Fruit fly (Drosophila melanogaster) whole organism, prepupa: ENCODE measurements around the gene CG14050.
A peak's percentile ranks its signal among the peaks of the same experiment; 100 is the strongest.

Experiments used
- CG10631 ChIP-seq: fragments of 200-800 bp; sonication (Bioruptor generic); optimal IDR thresholded peaks from 2 replicates; lab custom pipeline; 2016; ENCODE audit warnings: missing biosample characterization, missing genetic modification characterization
- CG10669 ChIP-seq: fragments of 200-800 bp; sonication (Bioruptor generic); optimal IDR thresholded peaks from 3 replicates; lab custom pipeline; 2018; ENCODE audit warnings: missing biosample characterization, mild to moderate bottlenecking, missing genetic modification characterization, moderate library complexity
- CG11294 ChIP-seq: fragments of 200-800 bp; sonication (Bioruptor generic); IDR thresholded peaks from 2 replicates; pipeline ENCODE4 v1.3.6; 2022; ENCODE audit warnings: missing biosample characterization, missing genetic modification characterization
- CG11762 ChIP-seq: fragments of 200-800 bp; sonication (Bioruptor generic); optimal IDR thresholded peaks from 3 replicates; lab custom pipeline; 2016; ENCODE audit warnings: missing biosample characterization, missing genetic modification characterization; ENCODE audit not compliant: insufficient read depth
- CG11902 ChIP-seq: fragments of 200-800 bp; sonication (Bioruptor generic); optimal IDR thresholded peaks from 3 replicates; lab custom pipeline; 2016; ENCODE audit warnings: missing biosample characterization, missing genetic modification characterization
- CG15336 ChIP-seq: fragments of 200-800 bp; sonication (Bioruptor generic); IDR thresholded peaks from 2 replicates; pipeline ENCODE4 v1.3.6; 2022; ENCODE audit warnings: missing biosample characterization, missing genetic modification characterization
- CG1621 ChIP-seq: fragments of 200-800 bp; sonication (Bioruptor generic); optimal IDR thresholded peaks from 3 replicates; lab custom pipeline; 2018; ENCODE audit warnings: missing biosample characterization, mild to moderate bottlenecking, missing genetic modification characterization
- CG3032 ChIP-seq: fragments of 200-800 bp; optimal IDR thresholded peaks from 2 replicates; lab custom pipeline; 2019; ENCODE audit warnings: missing biosample characterization, mild to moderate bottlenecking, missing genetic modification characterization, moderate library complexity
- CG31627 ChIP-seq: fragments of 200-800 bp; sonication (Bioruptor generic); optimal IDR thresholded peaks from 3 replicates; lab custom pipeline; 2016; ENCODE audit warnings: missing biosample characterization, missing genetic modification characterization
- CG32006 ChIP-seq: fragments of 200-800 bp; sonication (Bioruptor generic); optimal IDR thresholded peaks from 3 replicates; lab custom pipeline; 2017; ENCODE audit warnings: missing biosample characterization, mild to moderate bottlenecking, missing genetic modification characterization
- CG4318 ChIP-seq: fragments of 200-800 bp; sonication (Bioruptor generic); optimal IDR thresholded peaks from 3 replicates; lab custom pipeline; 2017; ENCODE audit warnings: missing biosample characterization, mild to moderate bottlenecking, missing genetic modification characterization
- CG6163 ChIP-seq: fragments of 200-800 bp; sonication (Bioruptor generic); IDR thresholded peaks from 3 replicates; pipeline ENCODE4 v1.3.6; 2022; ENCODE audit warnings: missing biosample characterization, missing genetic modification characterization
- CG6808 ChIP-seq: fragments of 200-800 bp; sonication (Bioruptor generic); optimal IDR thresholded peaks from 3 replicates; lab custom pipeline; 2017; ENCODE audit warnings: missing biosample characterization, missing genetic modification characterization, mild to moderate bottlenecking, moderate library complexity, missing genetic modification reagents
- CG6854 ChIP-seq: fragments of 200-800 bp; sonication (Bioruptor generic); optimal IDR thresholded peaks from 2 replicates; lab custom pipeline; 2017; ENCODE audit warnings: missing biosample characterization, mild to moderate bottlenecking, missing genetic modification characterization
- CG7368 ChIP-seq: fragments of 200-800 bp; sonication (Bioruptor generic); optimal IDR thresholded peaks from 3 replicates; lab custom pipeline; 2016; ENCODE audit warnings: missing biosample characterization, missing genetic modification characterization
- CG8319 ChIP-seq: fragments of 200-800 bp; sonication (Bioruptor generic); optimal IDR thresholded peaks from 3 replicates; lab custom pipeline; 2016; ENCODE audit warnings: missing biosample characterization, missing genetic modification characterization
- CG8632 ChIP-seq: fragments of 200-800 bp; sonication (Bioruptor generic); optimal IDR thresholded peaks from 3 replicates; lab custom pipeline; 2016; ENCODE audit warnings: missing biosample characterization, missing genetic modification characterization
- Eip75B ChIP-seq: fragments of 200-800 bp; sonication (Bioruptor generic); optimal IDR thresholded peaks from 3 replicates; lab custom pipeline; 2016; ENCODE audit warnings: missing biosample characterization, missing genetic modification characterization
- Ets21C ChIP-seq: fragments of 200-800 bp; sonication (Bioruptor generic); optimal IDR thresholded peaks from 3 replicates; lab custom pipeline; 2016; ENCODE audit warnings: missing biosample characterization, missing genetic modification characterization
- Ets96B ChIP-seq: fragments of 200-800 bp; optimal IDR thresholded peaks from 2 replicates; lab custom pipeline; 2019; ENCODE audit warnings: missing biosample characterization, mild to moderate bottlenecking, missing genetic modification characterization, moderate library complexity
- Gug ChIP-seq: fragments of 200-800 bp; sonication (Bioruptor generic); IDR thresholded peaks from 2 replicates; pipeline ENCODE4 v1.3.6; 2022; ENCODE audit warnings: missing biosample characterization, missing genetic modification characterization
- Hr39 ChIP-seq: fragments of 200-800 bp; sonication (Bioruptor generic); optimal IDR thresholded peaks from 2 replicates; lab custom pipeline; 2016; ENCODE audit warnings: missing biosample characterization, missing genetic modification characterization
- Hr4 ChIP-seq: fragments of 200-800 bp; sonication (Bioruptor generic); optimal IDR thresholded peaks from 3 replicates; lab custom pipeline; 2016; ENCODE audit warnings: missing biosample characterization, missing genetic modification characterization
- Lpt ChIP-seq: fragments of 200-800 bp; sonication (Bioruptor generic); optimal IDR thresholded peaks from 3 replicates; lab custom pipeline; 2016; ENCODE audit warnings: missing biosample characterization, missing genetic modification characterization
- OdsH ChIP-seq: fragments of 200-800 bp; sonication (Bioruptor generic); optimal IDR thresholded peaks from 3 replicates; lab custom pipeline; 2016; ENCODE audit warnings: missing biosample characterization, missing genetic modification characterization
- Smox ChIP-seq: fragments of 200-800 bp; sonication (Bioruptor generic); optimal IDR thresholded peaks from 3 replicates; lab custom pipeline; 2016; ENCODE audit warnings: missing biosample characterization, missing genetic modification characterization
- Sox102F ChIP-seq: fragments of 200-800 bp; sonication (Bioruptor generic); optimal IDR thresholded peaks from 2 replicates; lab custom pipeline; 2016; ENCODE audit warnings: missing biosample characterization, mild to moderate bottlenecking, missing genetic modification characterization
- Sox14 ChIP-seq: fragments of 200-800 bp; sonication (Bioruptor generic); optimal IDR thresholded peaks from 3 replicates; lab custom pipeline; 2016; ENCODE audit warnings: missing biosample characterization, missing genetic modification characterization
- acj6 ChIP-seq: fragments of 200-800 bp; sonication (Bioruptor generic); optimal IDR thresholded peaks from 3 replicates; lab custom pipeline; 2016; ENCODE audit warnings: missing biosample characterization, missing genetic modification characterization
- cyc ChIP-seq: fragments of 200-800 bp; sonication (Bioruptor generic); optimal IDR thresholded peaks from 3 replicates; lab custom pipeline; 2016; ENCODE audit warnings: missing biosample characterization, missing genetic modification characterization
- dac ChIP-seq: fragments of 200-800 bp; sonication (Bioruptor generic); optimal IDR thresholded peaks from 2 replicates; lab custom pipeline; 2017; ENCODE audit warnings: missing biosample characterization, mild to moderate bottlenecking, missing genetic modification characterization
- dsx ChIP-seq: fragments of 200-800 bp; optimal IDR thresholded peaks from 3 replicates; lab custom pipeline; 2019; ENCODE audit warnings: missing biosample characterization, mild to moderate bottlenecking, missing genetic modification characterization, moderate library complexity; ENCODE audit not compliant: poor library complexity, severe bottlenecking
- esn ChIP-seq: fragments of 200-800 bp; sonication (Bioruptor generic); optimal IDR thresholded peaks from 2 replicates; lab custom pipeline; 2016; ENCODE audit warnings: missing biosample characterization, mild to moderate bottlenecking, missing genetic modification characterization, moderate library complexity
- fd59A ChIP-seq: fragments of 200-800 bp; sonication (Bioruptor generic); optimal IDR thresholded peaks from 2 replicates; lab custom pipeline; 2017; ENCODE audit warnings: missing biosample characterization, mild to moderate bottlenecking, missing genetic modification characterization, missing genetic modification reagents
- fd85E ChIP-seq: fragments of 200-800 bp; sonication (Bioruptor generic); optimal IDR thresholded peaks from 3 replicates; lab custom pipeline; 2016; ENCODE audit warnings: missing biosample characterization, missing genetic modification characterization
- net ChIP-seq: fragments of 200-800 bp; sonication (Bioruptor generic); optimal IDR thresholded peaks from 3 replicates; lab custom pipeline; 2016; ENCODE audit warnings: missing biosample characterization, missing genetic modification characterization
- pdm3 ChIP-seq: fragments of 200-800 bp; sonication (Bioruptor generic); optimal IDR thresholded peaks from 3 replicates; lab custom pipeline; 2016; ENCODE audit warnings: missing biosample characterization, missing genetic modification characterization
- salr ChIP-seq, 2 experiments: fragments of 200-800 bp; sonication (Bioruptor generic); optimal IDR thresholded peaks; 3 replicates each; lab custom pipeline; 2016 to 2018; ENCODE audit warnings: missing biosample characterization in 2 of 2, missing genetic modification characterization in 2 of 2, mild to moderate bottlenecking in 1 of 2
- spab ChIP-seq: fragments of 200-800 bp; sonication (Bioruptor generic); optimal IDR thresholded peaks from 2 replicates; lab custom pipeline; 2017; ENCODE audit warnings: missing biosample characterization, mild to moderate bottlenecking, missing genetic modification characterization, missing genetic modification reagents
- svp ChIP-seq: fragments of 200-800 bp; sonication (Bioruptor generic); peaks from one replicate; lab custom pipeline; 2016; ENCODE audit warnings: missing biosample characterization, missing genetic modification characterization
- topi ChIP-seq: fragments of 200-800 bp; sonication (Bioruptor generic); optimal IDR thresholded peaks from 3 replicates; lab custom pipeline; 2016; ENCODE audit warnings: missing biosample characterization, missing genetic modification characterization
- vri ChIP-seq: fragments of 200-800 bp; sonication (Bioruptor generic); optimal IDR thresholded peaks from 3 replicates; lab custom pipeline; 2016; ENCODE audit warnings: missing biosample characterization, mild to moderate bottlenecking, missing genetic modification characterization

Gene CG14050

dm6 chrX:2321900-2322555 lies 4.0 kb downstream of the CG14050 start (continued):
- peak; percentile 88 for TF ChIP-seq dsx
- TF ChIP-seq CG32006 = peak; percentile 45
- peak; percentile 96 for TF ChIP-seq Ets21C
- TF ChIP-seq salr (GFP tag; optimal IDR thresholded peaks at IDR 0.05; lab: Kevin White, UChicago) = peak; percentile 44 to 90
- TF ChIP-seq CG6854 = peak; percentile 89
- TF ChIP-seq CG11902 (GFP tag; lab: Kevin White, UChicago) = peak; percentile 93
- TF ChIP-seq esn (GFP tag; lab: Kevin White, UChicago) = peak; percentile 97
- peak; percentile 77 for TF ChIP-seq net (GFP tag; lab: Kevin White, UChicago)
- peak; percentile 88 for TF ChIP-seq OdsH (GFP tag; lab: Kevin White, UChicago)
- no peak for TF ChIP-seq CG4318 (GFP tag; lab: Kevin White, UChicago)
- TF ChIP-seq CG1621 (tag; lab: Kevin White, UChicago) = peak; percentile 92
- peak; percentile 95 for TF ChIP-seq CG6163 (GFP tag; lab: Robert Waterston, UW)
- peak; percentile 91 for TF ChIP-seq fd59A (GFP tag; lab: Kevin White, UChicago)
- TF ChIP-seq CG8319 = peak; percentile 79
- TF ChIP-seq CG31627 (GFP tag; lab: Kevin White, UChicago) = peak; percentile 98
- TF ChIP-seq CG11762 (GFP tag; lab: Kevin White, UChicago) = peak; percentile 69
- peak; percentile 91 for TF ChIP-seq CG10631 (GFP tag; lab: Kevin White, UChicago)
- peak; percentile 98 for TF ChIP-seq Hr39 (GFP tag; lab: Kevin White, UChicago)
- peak; percentile 96 for TF ChIP-seq Smox
- no peak for TF ChIP-seq dac (GFP tag; lab: Kevin White, UChicago)
- peak; percentile 87 for TF ChIP-seq CG10669 (GFP tag; lab: Kevin White, UChicago)
- TF ChIP-seq CG8632 (GFP tag; lab: Kevin White, UChicago) = peak; percentile 83
- peak; percentile 82 for TF ChIP-seq CG6808
- TF ChIP-seq acj6 (GFP tag; lab: Kevin White, UChicago) = peak; percentile 91
- peak; percentile 13 for TF ChIP-seq Hr4
- peak; percentile 82 for TF ChIP-seq CG3032
- TF ChIP-seq pdm3 (GFP tag; lab: Kevin White, UChicago) = peak; percentile 89
- TF ChIP-seq Sox14 (GFP tag; lab: Kevin White, UChicago) = peak; percentile 94
- peak; percentile 69 for TF ChIP-seq fd85E (GFP tag; lab: Kevin White, UChicago)
- TF ChIP-seq svp (GFP tag; lab: Kevin White, UChicago) = peak; percentile 99
- no peak for TF ChIP-seq CG11294 (GFP tag; lab: Robert Waterston, UW)
- TF ChIP-seq topi (GFP tag; lab: Kevin White, UChicago) = peak; percentile 96
- TF ChIP-seq spab (GFP tag; lab: Kevin White, UChicago) = peak; percentile 85

DNA sequence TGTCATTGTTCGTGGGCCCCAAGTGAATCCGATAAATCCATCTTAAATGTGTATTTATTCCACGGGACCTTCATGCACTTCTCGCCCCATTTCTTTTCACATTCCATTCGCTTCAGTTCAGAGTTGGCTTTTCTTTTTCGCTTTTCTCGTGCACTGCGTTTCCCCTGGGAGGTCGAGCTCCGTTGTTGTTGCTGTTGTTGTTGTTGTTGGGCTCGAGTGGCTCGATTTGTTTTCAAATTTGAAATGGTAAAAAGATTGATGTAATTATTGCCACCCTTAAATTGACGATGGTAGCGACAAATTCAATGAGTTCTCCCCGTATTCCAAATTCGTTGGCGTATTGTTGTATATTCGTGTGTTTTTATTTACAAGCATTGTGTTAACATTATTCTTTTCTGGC lies 5.1 kb downstream of the CG14050 start:
- TF ChIP-seq CG11762 (GFP tag; lab: Kevin White, UChicago) (no peak), Ets21C (no peak), Smox (no peak), svp (GFP tag; lab: Kevin White, UChicago) (peak; percentile 10), Sox102F (no peak)

- no peak for TF ChIP-seq esn (GFP tag; lab: Kevin White, UChicago)
- TF ChIP-seq vri (GFP tag; lab: Kevin White, UChicago) = no peak
- no peak for TF ChIP-seq Eip75B (GFP tag; lab: Kevin White, UChicago)
- no peak for TF ChIP-seq Ets96B
- TF ChIP-seq acj6 (GFP tag; lab: Kevin White, UChicago) = no peak
- no peak for TF ChIP-seq CG6854
- no peak for TF ChIP-seq Lpt
- TF ChIP-seq OdsH (GFP tag; lab: Kevin White, UChicago) = no peak
- no peak for TF ChIP-seq cyc (GFP tag; lab: Kevin White, UChicago)
- no peak for TF ChIP-seq CG11902 (GFP tag; lab: Kevin White, UChicago)
- TF ChIP-seq CG15336 = no peak
- TF ChIP-seq CG7368 (GFP tag; lab: Kevin White, UChicago) = no peak
- no peak for TF ChIP-seq Gug (GFP tag; lab: Robert Waterston, UW)
- no peak for TF ChIP-seq dsx
Measured at dm6 chrX:2319783-2320182, 6.2 kb downstream of the CG14050 start.
